In genomic region chrV:17888939-17889338, ce11 we compare ENCODE assay signal across 6 worm cellular contexts.
TF ChIP-seq lines count a peak whose summit lies in the region.

TSS of gene C06H5.6 (minus strand) at chrV:17888984.

TF ChIP-seq in whole organism, L1 larva, 84 proteins besides CTCF, POLR2A, EP300 and RAD21:
- TF ChIP-seq ces-1 (GFP tag; optimal IDR thresholded peaks at IDR 0.05; lab: Kevin White, UChicago): no peak
- no peak for TF ChIP-seq hlh-4 (tag; optimal IDR thresholded peaks at IDR 0.05; lab: Kevin White, UChicago)
- no peak for TF ChIP-seq lsy-2 (tag; optimal IDR thresholded peaks at IDR 0.05; lab: Kevin White, UChicago)
- peak; percentile 12 for TF ChIP-seq elt-2 (tag; optimal IDR thresholded peaks at IDR 0.05; lab: Kevin White, UChicago)
- TF ChIP-seq alr-1 (tag; optimal IDR thresholded peaks at IDR 0.05; lab: Kevin White, UChicago; ENCODE audit: borderline replicate concordance): no peak

TF ChIP-seq in whole organism, L2 larva, 48 proteins besides CTCF, POLR2A, EP300 and RAD21:
- TF ChIP-seq R02D3.7 (tag; optimal IDR thresholded peaks at IDR 0.05; lab: Kevin White, UChicago): no peak
- TF ChIP-seq F13H6.1 (tag; optimal IDR thresholded peaks at IDR 0.05; lab: Kevin White, UChicago): no peak
- no peak for TF ChIP-seq C34F6.9 (tag; optimal IDR thresholded peaks at IDR 0.05; lab: Kevin White, UChicago)
- peak; percentile 35 for TF ChIP-seq fos-1 (tag; optimal IDR thresholded peaks at IDR 0.05; lab: Kevin White, UChicago)
- no peak for TF ChIP-seq peb-1 (tag; optimal IDR thresholded peaks at IDR 0.05; lab: Kevin White, UChicago)
- TF ChIP-seq gmeb-1 (tag; optimal IDR thresholded peaks at IDR 0.05; lab: Kevin White, UChicago): no peak

TF ChIP-seq in whole organism, L3 larva, 47 proteins besides CTCF, POLR2A, EP300 and RAD21:
- TF ChIP-seq pqm-1 (tag; optimal IDR thresholded peaks at IDR 0.05; lab: Kevin White, UChicago) (peak; percentile 16), daf-12 (tag; optimal IDR thresholded peaks at IDR 0.05; lab: Kevin White, UChicago) (no peak), nhr-23 (tag; optimal IDR thresholded peaks at IDR 0.05; lab: Kevin White, UChicago) (no peak), jun-1 (tag; optimal IDR thresholded peaks at IDR 0.05; lab: Kevin White, UChicago) (no peak), elt-2 (tag; optimal IDR thresholded peaks at IDR 0.05; lab: Kevin White, UChicago) (peak; percentile 73), nhr-28 (tag; optimal IDR thresholded peaks at IDR 0.05; lab: Kevin White, UChicago) (no peak)
TF ChIP-seq in whole organism, L3 larva: peak in this region for 2.

TF ChIP-seq in whole organism, L4 larva, 104 proteins besides CTCF, POLR2A, EP300 and RAD21 (continues in another document):
- TF ChIP-seq ama-1 (optimal IDR thresholded peaks at IDR 0.05; lab: Kevin White, UChicago) (no peak), fkh-10 (GFP tag; optimal IDR thresholded peaks at IDR 0.05; lab: Kevin White, UChicago) (no peak), hlh-30 (tag; optimal IDR thresholded peaks at IDR 0.05; lab: Kevin White, UChicago; ENCODE audit: insufficient read depth) (no peak), cey-2 (tag; optimal IDR thresholded peaks at IDR 0.05; lab: Kevin White, UChicago; ENCODE audit: borderline replicate concordance, insufficient read depth) (no peak), F26F4.8 (GFP tag; conservative IDR thresholded peaks at IDR 0.05; lab: Robert Waterston, UW) (no peak), nhr-48 (tag; optimal IDR thresholded peaks at IDR 0.05; lab: Kevin White, UChicago) (no peak), pqm-1 (tag; optimal IDR thresholded peaks at IDR 0.05; lab: Kevin White, UChicago) (peak; percentile 67), set-16 (GFP tag; IDR thresholded peaks at IDR 0.05; lab: Robert Waterston, UW) (no peak), daf-19 (GFP tag; conservative IDR thresholded peaks at IDR 0.05; lab: Robert Waterston, UW) (no peak), lsy-2 (tag; optimal IDR thresholded peaks at IDR 0.05; lab: Kevin White, UChicago) (no peak), snpc-4 (tag; optimal IDR thresholded peaks at IDR 0.05; lab: Kevin White, UChicago) (no peak), hlh-11 (tag; optimal IDR thresholded peaks at IDR 0.05; lab: Kevin White, UChicago) (peak; percentile 24), ceh-44 (GFP tag; IDR thresholded peaks at IDR 0.05; lab: Robert Waterston, UW) (no peak), dve-1 (tag; optimal IDR thresholded peaks at IDR 0.05; lab: Kevin White, UChicago; ENCODE audit: insufficient read depth) (peak; percentile 59), mdt-29 (GFP tag; IDR thresholded peaks at IDR 0.05; lab: Robert Waterston, UW) (no peak), nhr-28 (tag; optimal IDR thresholded peaks at IDR 0.05; lab: Kevin White, UChicago) (peak; percentile 70), ceh-20 (GFP tag; IDR thresholded peaks at IDR 0.05; lab: Robert Waterston, UW) (no peak), aly-2 (tag; optimal IDR thresholded peaks at IDR 0.05; lab: Kevin White, UChicago) (no peak), dmd-8 (GFP tag; IDR thresholded peaks at IDR 0.05; lab: Robert Waterston, UW) (no peak), ceh-28 (tag; optimal IDR thresholded peaks at IDR 0.05; lab: Kevin White, UChicago) (no peak), unc-39 (tag; optimal IDR thresholded peaks at IDR 0.05; lab: Kevin White, UChicago) (no peak), ZK337.2 (GFP tag; IDR thresholded peaks at IDR 0.05; lab: Robert Waterston, UW) (no peak), Y105C5A.15 (GFP tag; IDR thresholded peaks at IDR 0.05; lab: Robert Waterston, UW) (no peak), nhr-10 (tag; optimal IDR thresholded peaks at IDR 0.05; lab: Kevin White, UChicago) (no peak), hmg-1.1 (GFP tag; IDR thresholded peaks at IDR 0.05; lab: Robert Waterston, UW) (no peak), mes-2 (tag; optimal IDR thresholded peaks at IDR 0.05; lab: Kevin White, UChicago; ENCODE audit: poor library complexity, severe bottlenecking) (no peak)

TF ChIP-seq in whole organism, late embryonic, 69 proteins besides CTCF, POLR2A, EP300 and RAD21:
- TF ChIP-seq elt-2 (tag; optimal IDR thresholded peaks at IDR 0.05; lab: Kevin White, UChicago) (peak; percentile 56), odd-2 (tag; optimal IDR thresholded peaks at IDR 0.05; lab: Kevin White, UChicago) (no peak)

TF ChIP-seq in whole organism, young adult, 124 proteins besides CTCF, POLR2A, EP300 and RAD21:
- TF ChIP-seq B0035.1 (tag; optimal IDR thresholded peaks at IDR 0.05; lab: Kevin White, UChicago) (no peak), dox-1 (GFP tag; IDR thresholded peaks at IDR 0.05; lab: Robert Waterston, UW) (0 out of 2 replicates have a peak, but pooled peaks have one; percentile 41), nhr-80 (tag; optimal IDR thresholded peaks at IDR 0.05; lab: Kevin White, UChicago) (peak; percentile 64)
